Worm (Caenorhabditis elegans): ENCODE data around the gene grl-9.

ce11 chrV:6780676-6781075 is 49.2 kb upstream of the grl-9 start:
- TF ChIP-seq pes-1 (GFP tag; IDR thresholded peaks at IDR 0.05) (no peak), ama-1 (optimal IDR thresholded peaks at IDR 0.05) (no peak)
